Worm (Caenorhabditis elegans) whole organism, L1 larva: Measurements from ENCODE around the gene rab-14.

Experiments used
- C16A3.4 ChIP-seq: fragments of 150-350 bp; optimal IDR thresholded peaks from 2 replicates; lab custom pipeline; 2014; ENCODE audit warnings: missing biosample characterization, missing genetic modification characterization
- Y116A8C.19 ChIP-seq: sonication (generic microtip); optimal IDR thresholded peaks from 2 replicates; lab custom pipeline; 2016; ENCODE audit warnings: missing compliant biosample characterization, missing genetic modification characterization, borderline replicate concordance
- aha-1 ChIP-seq: fragments of 150-350 bp; optimal IDR thresholded peaks from 2 replicates; lab custom pipeline; 2014; ENCODE audit warnings: missing biosample characterization, missing genetic modification characterization
- aly-2 ChIP-seq: fragments of 150-350 bp; optimal IDR thresholded peaks from 2 replicates; lab custom pipeline; 2014; ENCODE audit warnings: missing biosample characterization, missing genetic modification characterization
- ama-1 ChIP-seq: fragments of 150-350 bp; optimal IDR thresholded peaks from 2 replicates; lab custom pipeline; 2014
- blmp-1 ChIP-seq: fragments of 150-350 bp; optimal IDR thresholded peaks from 2 replicates; lab custom pipeline; 2014; ENCODE audit warnings: missing biosample characterization, missing genetic modification characterization
- ceh-63 ChIP-seq: fragments of 200-800 bp; sonication (Bioruptor generic); optimal IDR thresholded peaks from 2 replicates; lab custom pipeline; 2018; ENCODE audit warnings: mild to moderate bottlenecking, missing genetic modification characterization, missing compliant biosample characterization
- ceh-8 ChIP-seq: fragments of 200-800 bp; sonication (Bioruptor generic); optimal IDR thresholded peaks from 2 replicates; lab custom pipeline; 2018; ENCODE audit warnings: mild to moderate bottlenecking, missing genetic modification characterization, moderate library complexity, missing compliant biosample characterization
- ceh-82 ChIP-seq, 3 experiments: fragments of 150-350 bp in 1 of 3; sonication (generic microtip) in 2 of 3; optimal IDR thresholded peaks; 2 replicates each; lab custom pipeline; 2014 to 2017; ENCODE audit warnings: missing biosample characterization in 3 of 3, missing genetic modification characterization in 3 of 3
- ceh-88 ChIP-seq: fragments of 200-800 bp; sonication (Bioruptor generic); IDR thresholded peaks from 2 replicates; pipeline ENCODE4 v1.3.6; 2022; ENCODE audit warnings: missing genetic modification characterization, missing compliant biosample characterization
- ceh-90 ChIP-seq: sonication (generic microtip); optimal IDR thresholded peaks from 2 replicates; lab custom pipeline; 2016; ENCODE audit warnings: missing genetic modification characterization, missing compliant biosample characterization
- ces-1 ChIP-seq: fragments of 150-350 bp; optimal IDR thresholded peaks from 2 replicates; lab custom pipeline; 2014; ENCODE audit warnings: missing biosample characterization, missing genetic modification reagents, missing genetic modification characterization
- dsc-1 ChIP-seq: sonication (generic microtip); optimal IDR thresholded peaks from 2 replicates; lab custom pipeline; 2016; ENCODE audit warnings: mild to moderate bottlenecking, missing genetic modification characterization, missing compliant biosample characterization
- efl-3 ChIP-seq: fragments of 200-800 bp; sonication (Bioruptor generic); optimal IDR thresholded peaks from 2 replicates; lab custom pipeline; 2018; ENCODE audit warnings: mild to moderate bottlenecking, missing genetic modification characterization, missing compliant biosample characterization
- egl-13 ChIP-seq: sonication (generic microtip); optimal IDR thresholded peaks from 2 replicates; lab custom pipeline; 2016; ENCODE audit warnings: missing genotype, missing genetic modification reagents, missing genetic modification characterization, missing compliant biosample characterization
- elt-3 ChIP-seq, 6 experiments: fragments of 150-350 bp in 1 of 6; sonication (generic microtip); optimal IDR thresholded peaks; 2 replicates each; lab custom pipeline; 2017 to 2018; ENCODE audit warnings: missing biosample characterization in 6 of 6, missing genetic modification characterization in 6 of 6, inconsistent platforms in 1 of 6
- ets-5 ChIP-seq: fragments of 200-800 bp; sonication (Bioruptor generic); IDR thresholded peaks from 2 replicates; pipeline ENCODE4 v1.3.6; 2022; ENCODE audit warnings: missing genetic modification characterization, missing compliant biosample characterization
- fkh-8 ChIP-seq: sonication (generic microtip); optimal IDR thresholded peaks from 2 replicates; lab custom pipeline; 2016; ENCODE audit warnings: mild to moderate bottlenecking, missing genetic modification characterization, missing compliant biosample characterization
- grh-1 ChIP-seq: fragments of 200-800 bp; sonication (Bioruptor generic); IDR thresholded peaks from 2 replicates; pipeline ENCODE4 v1.3.6; 2022; ENCODE audit warnings: missing genetic modification reagents, missing genetic modification characterization, missing compliant biosample characterization
- hlh-17 ChIP-seq: fragments of 200-800 bp; sonication (Bioruptor generic); optimal IDR thresholded peaks from 2 replicates; lab custom pipeline; 2018; ENCODE audit warnings: missing genetic modification characterization, mild to moderate bottlenecking, missing compliant biosample characterization, moderate library complexity, borderline replicate concordance
- hlh-4 ChIP-seq: sonication (generic microtip); optimal IDR thresholded peaks from 2 replicates; lab custom pipeline; 2016; ENCODE audit warnings: mild to moderate bottlenecking, missing genetic modification characterization, missing compliant biosample characterization
- isw-1 ChIP-seq: fragments of 200-800 bp; sonication (Bioruptor generic); IDR thresholded peaks from 2 replicates; pipeline ENCODE4 v1.3.6; 2022; ENCODE audit warnings: missing genetic modification characterization, missing compliant biosample characterization
- jun-1 ChIP-seq: fragments of 150-350 bp; optimal IDR thresholded peaks from 2 replicates; lab custom pipeline; 2014; ENCODE audit warnings: missing biosample characterization, missing genetic modification reagents, missing genetic modification characterization
- lin-13 ChIP-seq: fragments of 150-350 bp; optimal IDR thresholded peaks from 2 replicates; lab custom pipeline; 2014; ENCODE audit warnings: missing biosample characterization, missing genetic modification reagents, missing genetic modification characterization
- lin-15B ChIP-seq: fragments of 150-350 bp; sonication (generic microtip); optimal IDR thresholded peaks from 3 replicates; lab custom pipeline; 2014; ENCODE audit warnings: missing biosample characterization, missing genetic modification characterization
- lin-35 ChIP-seq, 2 experiments: fragments of 150-350 bp; optimal IDR thresholded peaks; 2 replicates each; lab custom pipeline; 2014; ENCODE audit warnings: missing biosample characterization in 2 of 2, missing genetic modification characterization in 2 of 2, missing genetic modification reagents in 2 of 2
- mab-9 ChIP-seq: fragments of 200-800 bp; sonication (Bioruptor generic); IDR thresholded peaks from 2 replicates; pipeline ENCODE4 v1.3.6; 2022; ENCODE audit warnings: missing genetic modification reagents, missing genetic modification characterization, missing compliant biosample characterization
- mef-2 ChIP-seq: fragments of 150-350 bp; optimal IDR thresholded peaks from 2 replicates; lab custom pipeline; 2014; ENCODE audit warnings: missing biosample characterization, missing genetic modification characterization
- mep-1 ChIP-seq: fragments of 150-350 bp; optimal IDR thresholded peaks from 2 replicates; lab custom pipeline; 2014; ENCODE audit warnings: missing biosample characterization, missing genetic modification characterization
- nhr-11 ChIP-seq: fragments of 150-350 bp; optimal IDR thresholded peaks from 2 replicates; lab custom pipeline; 2014; ENCODE audit warnings: missing biosample characterization, missing genetic modification characterization
- nhr-12 ChIP-seq: sonication (generic microtip); optimal IDR thresholded peaks from 2 replicates; lab custom pipeline; 2017; ENCODE audit warnings: missing biosample characterization, missing genetic modification characterization
- nhr-19 ChIP-seq: fragments of 200-800 bp; sonication (Bioruptor generic); conservative IDR thresholded peaks from 2 replicates; pipeline ENCODE4 v1.3.6; 2022; ENCODE audit warnings: missing genetic modification characterization, missing compliant biosample characterization
- nhr-28 ChIP-seq: fragments of 150-350 bp; optimal IDR thresholded peaks from 2 replicates; lab custom pipeline; 2014; ENCODE audit warnings: missing biosample characterization, missing genetic modification characterization
- nhr-47 ChIP-seq: sonication (generic microtip); optimal IDR thresholded peaks from 2 replicates; lab custom pipeline; 2016; ENCODE audit warnings: mild to moderate bottlenecking, missing genetic modification characterization, moderate library complexity, missing compliant biosample characterization
- nhr-76 ChIP-seq: sonication (generic microtip); optimal IDR thresholded peaks from 2 replicates; lab custom pipeline; 2017; ENCODE audit warnings: missing biosample characterization, missing genetic modification characterization
- nhr-77 ChIP-seq: fragments of 150-350 bp; optimal IDR thresholded peaks from 2 replicates; lab custom pipeline; 2014; ENCODE audit warnings: missing biosample characterization, missing genetic modification characterization
- nhr-85 ChIP-seq: sonication (generic microtip); peaks from one replicate; lab custom pipeline; 2016; ENCODE audit warnings: missing genetic modification characterization, inconsistent platforms, missing compliant biosample characterization
- pax-3 ChIP-seq: fragments of 200-800 bp; sonication (Bioruptor generic); optimal IDR thresholded peaks from 2 replicates; lab custom pipeline; 2018; ENCODE audit warnings: mild to moderate bottlenecking, missing genetic modification characterization, moderate library complexity, missing compliant biosample characterization
- rnt-1 ChIP-seq: sonication (generic microtip); optimal IDR thresholded peaks from 2 replicates; lab custom pipeline; 2016; ENCODE audit warnings: mild to moderate bottlenecking, missing genetic modification characterization, moderate library complexity, missing compliant biosample characterization
- snpc-4 ChIP-seq: fragments of 150-350 bp; optimal IDR thresholded peaks from 2 replicates; lab custom pipeline; 2014; ENCODE audit warnings: missing biosample characterization, missing genetic modification characterization
- snu-23 ChIP-seq: sonication (generic microtip); optimal IDR thresholded peaks from 2 replicates; lab custom pipeline; 2016; ENCODE audit warnings: missing genetic modification characterization, missing compliant biosample characterization
- sox-4 ChIP-seq: sonication (generic microtip); optimal IDR thresholded peaks from 2 replicates; lab custom pipeline; 2016; ENCODE audit warnings: missing genetic modification characterization, missing compliant biosample characterization
- sptf-1 ChIP-seq: fragments of 150-350 bp; optimal IDR thresholded peaks from 2 replicates; lab custom pipeline; 2014; ENCODE audit warnings: missing biosample characterization, missing genetic modification characterization
- sup-37 ChIP-seq: fragments of 200-800 bp; sonication (Bioruptor generic); optimal IDR thresholded peaks from 2 replicates; lab custom pipeline; 2018; ENCODE audit warnings: mild to moderate bottlenecking, missing genetic modification characterization, missing compliant biosample characterization
- swsn-7 ChIP-seq: sonication (generic microtip); optimal IDR thresholded peaks from 2 replicates; lab custom pipeline; 2016; ENCODE audit warnings: missing genetic modification characterization, missing compliant biosample characterization
- tlp-1 ChIP-seq: fragments of 150-350 bp; optimal IDR thresholded peaks from 2 replicates; lab custom pipeline; 2014; ENCODE audit warnings: missing biosample characterization, missing genetic modification characterization
- unc-130 ChIP-seq: fragments of 150-350 bp; optimal IDR thresholded peaks from 2 replicates; lab custom pipeline; 2017; ENCODE audit warnings: missing biosample characterization, missing genetic modification characterization, inconsistent platforms
- unc-30 ChIP-seq: sonication (generic microtip); optimal IDR thresholded peaks from 2 replicates; lab custom pipeline; 2017; ENCODE audit warnings: missing biosample characterization, missing genetic modification characterization
- unc-86 ChIP-seq: sonication (generic microtip); optimal IDR thresholded peaks from 2 replicates; lab custom pipeline; 2016; ENCODE audit warnings: missing genetic modification characterization, missing compliant biosample characterization
- unc-98 ChIP-seq: fragments of 200-800 bp; sonication (Bioruptor generic); IDR thresholded peaks from 2 replicates; pipeline ENCODE4 v1.3.6; 2022; ENCODE audit warnings: missing genetic modification characterization, missing compliant biosample characterization
- zag-1 ChIP-seq: fragments of 150-350 bp; optimal IDR thresholded peaks from 2 replicates; lab custom pipeline; 2014; ENCODE audit warnings: missing biosample characterization, missing genetic modification characterization
- ztf-11 ChIP-seq, 2 experiments: sonication (generic microtip); optimal IDR thresholded peaks; 2 replicates each; lab custom pipeline; 2016 to 2017; ENCODE audit warnings: missing genetic modification characterization in 2 of 2, missing biosample characterization in 1 of 2, missing compliant biosample characterization in 1 of 2
- ztf-4 ChIP-seq: fragments of 150-350 bp; optimal IDR thresholded peaks from 2 replicates; lab custom pipeline; 2014; ENCODE audit warnings: missing biosample characterization, missing genetic modification characterization

rab-14 gene

DNA sequence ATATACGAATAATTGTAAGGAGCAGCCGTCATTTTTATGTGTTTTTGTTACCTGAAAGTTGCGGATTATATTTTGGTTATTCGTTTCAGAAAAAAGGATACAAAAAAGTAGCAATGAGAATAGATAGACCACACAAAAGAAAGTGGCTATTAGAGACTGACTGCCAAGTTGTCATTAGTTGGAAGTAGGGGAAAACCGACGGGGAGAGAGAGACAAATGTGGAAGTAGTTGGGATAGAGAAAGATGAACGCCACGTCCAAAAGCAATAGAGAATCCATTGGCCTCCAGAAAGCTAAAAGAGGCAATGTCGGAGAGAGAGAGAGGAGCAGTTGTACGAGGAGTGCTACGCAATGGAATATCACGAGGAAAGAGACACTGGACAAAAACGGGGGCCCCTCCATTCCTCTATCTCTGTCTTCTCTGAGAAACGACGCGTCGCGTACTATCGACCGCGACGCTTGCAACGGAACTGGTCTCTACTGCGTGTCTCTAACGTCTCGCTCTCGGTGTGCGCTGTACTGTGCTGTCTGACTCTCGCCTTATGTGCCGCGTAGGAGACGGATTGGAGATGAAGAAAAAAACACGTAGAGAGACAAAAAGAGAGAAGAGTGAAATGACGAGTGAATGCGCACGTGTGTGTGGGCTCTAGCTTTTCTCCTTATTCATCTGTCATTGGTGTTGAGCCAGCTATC is at the start of gene rab-14:
Gene rab-14, minus strand, starts transcription at position 51 of the 692 bp plus-strand sequence.
- no peak for TF ChIP-seq nhr-12 (tag; lab: Kevin White, UChicago)
- no peak for TF ChIP-seq unc-98 (GFP tag; lab: Robert Waterston, UW)
- no peak for TF ChIP-seq ceh-63 (GFP tag; lab: Kevin White, UChicago)
- peak; percentile 93 for TF ChIP-seq unc-86 (tag; lab: Kevin White, UChicago)
- TF ChIP-seq lin-35 (GFP tag; optimal IDR thresholded peaks at IDR 0.05; lab: Kevin White, UChicago) = peak; percentile 48 to 69
- TF ChIP-seq ceh-8 (GFP tag; lab: Kevin White, UChicago) = peak; percentile 27
- peak; percentile 38 for TF ChIP-seq snpc-4
- TF ChIP-seq zag-1 (tag; lab: Kevin White, UChicago) = no peak
- TF ChIP-seq sup-37 (GFP tag; lab: Kevin White, UChicago) = no peak
- peak; percentile 12 for TF ChIP-seq ama-1 (lab: Kevin White, UChicago)
- no peak for TF ChIP-seq nhr-11 (tag; lab: Kevin White, UChicago)
- peak; percentile 77 for TF ChIP-seq ztf-4
- TF ChIP-seq snu-23 (GFP tag; lab: Kevin White, UChicago) = peak; percentile 67
- TF ChIP-seq tlp-1 (tag; lab: Kevin White, UChicago) = no peak
- TF ChIP-seq sox-4 (tag; lab: Kevin White, UChicago) = peak; percentile 45
- TF ChIP-seq aha-1 (tag; lab: Kevin White, UChicago) = no peak
- peak; percentile 74 for TF ChIP-seq egl-13 (tag; lab: Kevin White, UChicago)
- TF ChIP-seq nhr-28 (tag; lab: Kevin White, UChicago) = no peak
- TF ChIP-seq nhr-77 = peak; percentile 63
- TF ChIP-seq lin-13 (GFP tag; lab: Kevin White, UChicago) = peak; percentile 75
- TF ChIP-seq elt-3 (tag; optimal IDR thresholded peaks at IDR 0.05; lab: Kevin White, UChicago) = no peak
- peak; percentile 84 for TF ChIP-seq nhr-47 (tag; lab: Kevin White, UChicago)
- no peak for TF ChIP-seq nhr-85
- TF ChIP-seq sptf-1 = no peak
- peak; percentile 7 for TF ChIP-seq mef-2 (tag; lab: Kevin White, UChicago)
- TF ChIP-seq jun-1 (tag; lab: Kevin White, UChicago) = peak; percentile 63
- TF ChIP-seq isw-1 (GFP tag; lab: Robert Waterston, UW) = peak; percentile 53
- TF ChIP-seq unc-130 (tag; lab: Kevin White, UChicago) = no peak
- TF ChIP-seq grh-1 (GFP tag; lab: Robert Waterston, UW) = peak; percentile 55; the same call in 1 of the 2 replicates
- TF ChIP-seq blmp-1 (tag; lab: Kevin White, UChicago) = peak; percentile 68
- peak; percentile 51 for TF ChIP-seq rnt-1 (tag; lab: Kevin White, UChicago)
- TF ChIP-seq ets-5 (GFP tag; lab: Robert Waterston, UW) = no peak
- TF ChIP-seq nhr-19 = peak; percentile 65
- no peak for TF ChIP-seq hlh-17 (GFP tag; lab: Kevin White, UChicago)
- TF ChIP-seq dsc-1 (tag; lab: Kevin White, UChicago) = peak; percentile 58
- TF ChIP-seq unc-30 = no peak
- TF ChIP-seq ceh-90 (tag; lab: Kevin White, UChicago) = no peak
- peak; percentile 80 for TF ChIP-seq swsn-7 (tag; lab: Kevin White, UChicago)
- TF ChIP-seq hlh-4 = peak; percentile 13
- TF ChIP-seq mab-9 (GFP tag; lab: Robert Waterston, UW) = no peak
- no peak for TF ChIP-seq ces-1 (GFP tag; lab: Kevin White, UChicago)
- TF ChIP-seq ceh-82 (tag; optimal IDR thresholded peaks at IDR 0.05; lab: Kevin White, UChicago) = peak; percentile 54 to 89 (median 54)
- TF ChIP-seq fkh-8 (tag; lab: Kevin White, UChicago) = peak; percentile 95
- TF ChIP-seq lin-15B (tag; lab: Kevin White, UChicago) = no peak
- no peak for TF ChIP-seq aly-2 (tag; lab: Kevin White, UChicago)
- no peak for TF ChIP-seq nhr-76 (tag; lab: Kevin White, UChicago)
- no peak for TF ChIP-seq pax-3 (tag; lab: Kevin White, UChicago)
- peak; percentile 10 for TF ChIP-seq mep-1 (tag; lab: Kevin White, UChicago)
- TF ChIP-seq Y116A8C.19 (tag; lab: Kevin White, UChicago) = no peak
- no peak for TF ChIP-seq ztf-11 (tag; optimal IDR thresholded peaks at IDR 0.05; lab: Kevin White, UChicago)
- no peak for TF ChIP-seq efl-3 (GFP tag; lab: Kevin White, UChicago)
- no peak for TF ChIP-seq ceh-88 (GFP tag; lab: Robert Waterston, UW)
- peak; percentile 68 for TF ChIP-seq C16A3.4 (tag; lab: Kevin White, UChicago)
